Fruit fly (Drosophila melanogaster) Kc167 (cell line): ENCODE results near the gene Spp.

Source experiments
- Myc ChIP-seq: fragments of >200 bp; optimal IDR thresholded peaks from 2 replicates; lab custom pipeline; 2017; ENCODE audit warnings: missing external identifiers
- Sin3A ChIP-seq: fragments of >200 bp; optimal IDR thresholded peaks from 2 replicates; lab custom pipeline; 2018; ENCODE audit warnings: missing external identifiers
- h ChIP-seq: fragments of >200 bp; optimal IDR thresholded peaks from 3 replicates; lab custom pipeline; 2018; ENCODE audit warnings: missing external identifiers
- insv ChIP-seq: fragments of >200 bp; optimal IDR thresholded peaks from 3 replicates; lab custom pipeline; 2018; ENCODE audit warnings: missing external identifiers
- psq ChIP-seq: fragments of >200 bp; optimal IDR thresholded peaks from 2 replicates; lab custom pipeline; 2017; ENCODE audit warnings: missing external identifiers
- ttk ChIP-seq: sonication (Bioruptor generic); optimal IDR thresholded peaks from 2 replicates; lab custom pipeline; 2017; ENCODE audit warnings: missing external identifiers

Gene Spp

DNA sequence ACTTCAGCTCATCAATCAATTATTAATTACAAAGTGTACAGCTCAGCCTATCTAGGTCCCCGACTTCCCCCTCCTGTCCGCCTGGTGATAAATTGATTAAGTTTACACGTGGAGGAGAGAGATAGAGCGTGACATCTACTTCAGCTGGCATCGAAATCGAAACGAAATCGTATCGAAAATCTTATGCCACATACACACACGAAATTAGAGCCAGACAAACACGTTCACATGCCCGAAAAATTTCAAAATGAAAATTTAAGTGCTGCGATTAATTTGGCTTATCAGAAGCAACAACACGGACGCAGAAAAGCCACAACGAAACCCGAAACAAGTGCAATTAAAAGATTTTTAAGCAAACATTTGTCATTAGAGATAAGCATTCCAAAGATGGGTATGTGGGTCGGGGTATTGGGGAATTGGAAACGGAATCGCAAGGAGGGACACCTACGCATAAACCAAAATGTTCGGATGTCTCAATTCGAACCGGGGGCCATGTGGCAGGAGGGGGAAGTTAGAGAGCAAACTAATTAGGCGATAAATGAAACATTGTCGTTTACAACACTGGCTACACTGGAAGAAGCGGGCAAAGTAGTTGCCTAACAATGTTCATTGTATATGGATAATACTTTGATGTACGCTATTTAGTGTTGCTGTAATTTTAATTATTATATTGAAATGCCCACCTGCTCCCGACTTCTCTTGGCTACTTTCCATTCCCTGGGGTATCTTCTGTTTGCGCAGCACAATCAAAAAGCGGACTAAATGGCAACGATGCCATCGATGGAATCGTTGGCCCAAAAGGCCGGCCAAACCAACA, 46.6 kb downstream of the Spp start:
- TF ChIP-seq Myc (lab: Kevin White, UChicago): no peak
- no peak for TF ChIP-seq ttk (lab: Kevin White, UChicago)
- TF ChIP-seq h (lab: Kevin White, UChicago): no peak
- TF ChIP-seq psq (lab: Kevin White, UChicago): no peak
- no peak for TF ChIP-seq Sin3A (lab: Kevin White, UChicago)
- TF ChIP-seq insv (lab: Kevin White, UChicago): no peak

DNA sequence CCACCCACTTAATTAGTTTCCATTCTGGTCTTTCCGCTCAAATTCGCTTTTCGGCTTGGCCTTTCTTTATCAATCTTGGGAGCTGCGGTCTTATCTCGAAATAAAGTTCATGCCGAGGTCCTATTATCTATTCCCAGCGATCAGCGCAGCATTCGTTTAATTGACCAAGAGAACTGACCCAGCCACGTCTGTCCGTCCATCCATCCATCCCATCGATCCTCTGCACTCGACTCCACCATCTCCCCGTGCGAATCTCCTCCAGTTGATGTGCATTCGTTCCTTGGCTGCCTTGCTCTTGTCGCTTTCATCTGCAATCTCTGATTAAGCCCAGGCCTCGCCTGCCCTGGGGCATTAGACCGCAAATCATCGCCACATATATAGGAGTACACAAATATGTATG, 47.6 kb downstream of the Spp start:
- TF ChIP-seq h (lab: Kevin White, UChicago) (no peak), ttk (lab: Kevin White, UChicago) (no peak), insv (lab: Kevin White, UChicago) (no peak), Sin3A (lab: Kevin White, UChicago) (no peak), Myc (lab: Kevin White, UChicago) (no peak), psq (lab: Kevin White, UChicago) (no peak)

dm6 chr2L:496436-496835, 48.0 kb downstream of the Spp start:
- no peak for TF ChIP-seq Sin3A (lab: Kevin White, UChicago)
- TF ChIP-seq psq (lab: Kevin White, UChicago): no peak
- no peak for TF ChIP-seq Myc (lab: Kevin White, UChicago)
- TF ChIP-seq h (lab: Kevin White, UChicago): no peak
- no peak for TF ChIP-seq insv (lab: Kevin White, UChicago)
- TF ChIP-seq ttk (lab: Kevin White, UChicago): no peak

- no peak for TF ChIP-seq h (lab: Kevin White, UChicago)
- TF ChIP-seq Myc (lab: Kevin White, UChicago): no peak
- no peak for TF ChIP-seq psq (lab: Kevin White, UChicago)
- no peak for TF ChIP-seq Sin3A (lab: Kevin White, UChicago)
Measured at dm6 chr2L:495381-496240, 48.8 kb downstream of the Spp start.

DNA sequence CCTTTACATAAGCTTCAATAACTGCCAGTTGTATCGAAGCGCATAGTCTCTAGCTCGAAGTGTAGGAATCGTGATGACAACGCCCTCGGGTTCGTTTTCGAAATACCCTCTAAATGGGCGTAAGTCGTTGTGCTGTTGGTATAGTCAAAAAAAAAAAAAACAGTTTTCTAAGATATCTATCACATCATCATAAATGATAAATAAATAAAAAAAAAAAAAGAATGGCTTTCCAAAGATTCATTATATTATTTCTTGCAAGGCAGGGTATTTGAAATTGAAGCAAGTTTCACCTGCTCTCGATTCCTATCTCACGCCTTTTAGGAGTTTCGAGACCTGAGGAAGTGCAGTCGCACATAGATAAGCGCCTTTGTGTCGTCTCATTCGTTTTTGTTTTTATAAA, 51.2 kb downstream of the Spp start:
- TF ChIP-seq insv (lab: Kevin White, UChicago) (no peak), ttk (lab: Kevin White, UChicago) (no peak), h (lab: Kevin White, UChicago) (no peak), Myc (lab: Kevin White, UChicago) (no peak), psq (lab: Kevin White, UChicago) (no peak), Sin3A (lab: Kevin White, UChicago) (no peak)
